Worm (Caenorhabditis elegans): ENCODE results near the gene Y53F4B.25.
"Not testable (repeated sequence)": the region's sequence is repeated elsewhere in the genome, so short reads cannot be mapped to it uniquely, and the experiment has no call there.

The Y53F4B.25 gene

ce11 chrII:15165681-15166235, 29.8 kb downstream of the Y53F4B.25 start, which contains the start of gene gst-27 (continued):
- TF ChIP-seq K02D7.2 (tag; optimal IDR thresholded peaks at IDR 0.05) = peak; percentile 69
- peak; percentile 81 for TF ChIP-seq pat-9 (tag; optimal IDR thresholded peaks at IDR 0.05)
- TF ChIP-seq pha-2 (tag; optimal IDR thresholded peaks at IDR 0.05) = peak; percentile 54
- TF ChIP-seq fax-1 (tag; optimal IDR thresholded peaks at IDR 0.05) = peak; percentile 77
- no peak for TF ChIP-seq ceh-9 (tag; optimal IDR thresholded peaks at IDR 0.05)
- peak; percentile 48 for TF ChIP-seq ceh-30 (tag; optimal IDR thresholded peaks at IDR 0.05)
- peak; percentile 59 for TF ChIP-seq ceh-14 (tag; optimal IDR thresholded peaks at IDR 0.05)
- TF ChIP-seq odd-2 (tag; optimal IDR thresholded peaks at IDR 0.05) = peak; percentile 50
- TF ChIP-seq K09A11.1 (tag; optimal IDR thresholded peaks at IDR 0.05; ENCODE audit: insufficient read depth) = peak; percentile 61
- peak; percentile 86 for TF ChIP-seq ceh-19 (GFP tag; optimal IDR thresholded peaks at IDR 0.05)
- peak; percentile 76 for TF ChIP-seq gmeb-2 (tag; optimal IDR thresholded peaks at IDR 0.05)
- TF ChIP-seq ref-2 (tag; optimal IDR thresholded peaks at IDR 0.05) = peak; percentile 81
- peak; percentile 82 for TF ChIP-seq rnt-1 (tag; optimal IDR thresholded peaks at IDR 0.05)
- peak; percentile 55 for TF ChIP-seq ceh-24 (tag; optimal IDR thresholded peaks at IDR 0.05)
- TF ChIP-seq fkh-6 (tag; optimal IDR thresholded peaks at IDR 0.05) = peak; percentile 79
- TF ChIP-seq tbx-7 (tag; optimal IDR thresholded peaks at IDR 0.05) = peak; percentile 49
- no peak for TF ChIP-seq pax-1 (tag; optimal IDR thresholded peaks at IDR 0.05)

- TF ChIP-seq hlh-8 (tag; optimal IDR thresholded peaks at IDR 0.05) = no peak
- TF ChIP-seq C08G9.2 (tag; optimal IDR thresholded peaks at IDR 0.05) = no peak
- TF ChIP-seq ttx-3 (tag; optimal IDR thresholded peaks at IDR 0.05) = no peak
- no peak for TF ChIP-seq sdc-2 (tag; optimal IDR thresholded peaks at IDR 0.05)
- no peak for TF ChIP-seq fkh-10 (GFP tag; optimal IDR thresholded peaks at IDR 0.05)
- TF ChIP-seq elt-4 (tag; optimal IDR thresholded peaks at IDR 0.05) = no peak
- no peak for TF ChIP-seq T23F11.4 (GFP tag; optimal IDR thresholded peaks at IDR 0.05)
- no peak for TF ChIP-seq ceh-31 (tag; optimal IDR thresholded peaks at IDR 0.05)
- TF ChIP-seq tbx-7 (tag; optimal IDR thresholded peaks at IDR 0.05) = no peak
- TF ChIP-seq pax-1 (tag; optimal IDR thresholded peaks at IDR 0.05) = no peak
- TF ChIP-seq madf-2 (tag; optimal IDR thresholded peaks at IDR 0.05) = no peak
- no peak for TF ChIP-seq zip-5 (tag; optimal IDR thresholded peaks at IDR 0.05)
- no peak for TF ChIP-seq fkh-6 (tag; optimal IDR thresholded peaks at IDR 0.05)
- no peak for TF ChIP-seq ztf-16 (tag; optimal IDR thresholded peaks at IDR 0.05)
- no peak for TF ChIP-seq ref-2 (tag; optimal IDR thresholded peaks at IDR 0.05)
- TF ChIP-seq nhr-232 (tag; optimal IDR thresholded peaks at IDR 0.05) = no peak
- TF ChIP-seq hlh-6 (tag; optimal IDR thresholded peaks at IDR 0.05) = no peak
- no peak for TF ChIP-seq pat-9 (tag; optimal IDR thresholded peaks at IDR 0.05)
- no peak for TF ChIP-seq sox-4 (tag; optimal IDR thresholded peaks at IDR 0.05)
Observed at ce11 chrII:15167340-15167739, 31.4 kb downstream of the Y53F4B.25 start, which contains the start of gene gst-28. Gene gst-28 (minus strand): TSS chrII:15167577.

- TF ChIP-seq T23F11.4 (GFP tag; optimal IDR thresholded peaks at IDR 0.05) = no peak
- no peak for TF ChIP-seq sdc-2 (tag; optimal IDR thresholded peaks at IDR 0.05)
- TF ChIP-seq fkh-6 (tag; optimal IDR thresholded peaks at IDR 0.05) = no peak
- no peak for TF ChIP-seq elt-2 (tag; optimal IDR thresholded peaks at IDR 0.05)
Observed at ce11 chrII:15169811-15170282, 33.9 kb downstream of the Y53F4B.25 start, which contains the start of gene gst-29. Gene gst-29 (minus strand): TSS chrII:15169861.

DNA sequence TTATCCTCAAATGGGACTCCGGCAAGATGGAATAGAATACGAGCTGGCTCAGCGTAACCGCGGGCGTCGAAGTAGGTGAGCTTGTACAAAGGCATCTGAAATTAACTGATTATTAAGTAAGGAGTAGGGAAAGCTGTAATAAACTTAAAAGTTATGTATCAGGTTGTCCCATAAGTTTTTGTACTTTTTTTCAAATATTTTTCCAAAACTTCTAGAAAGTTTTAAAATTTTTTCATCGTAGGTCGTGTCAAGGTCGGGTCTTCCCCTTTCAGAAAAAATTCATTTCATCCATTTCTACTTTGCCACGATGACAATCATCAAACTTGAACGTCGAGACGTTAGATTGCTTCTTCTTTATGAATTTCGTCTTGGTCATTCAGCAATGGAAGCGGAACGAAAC, 35.8 kb downstream of the Y53F4B.25 start, which contains the start of gene gst-39:
TSS of gene gst-39 (minus strand) at position 101 of the 400 bp plus-strand sequence.
- not testable (repeated sequence) for TF ChIP-seq fkh-6, rnt-1, ceh-14 (tag; optimal IDR thresholded peaks at IDR 0.05)

DNA sequence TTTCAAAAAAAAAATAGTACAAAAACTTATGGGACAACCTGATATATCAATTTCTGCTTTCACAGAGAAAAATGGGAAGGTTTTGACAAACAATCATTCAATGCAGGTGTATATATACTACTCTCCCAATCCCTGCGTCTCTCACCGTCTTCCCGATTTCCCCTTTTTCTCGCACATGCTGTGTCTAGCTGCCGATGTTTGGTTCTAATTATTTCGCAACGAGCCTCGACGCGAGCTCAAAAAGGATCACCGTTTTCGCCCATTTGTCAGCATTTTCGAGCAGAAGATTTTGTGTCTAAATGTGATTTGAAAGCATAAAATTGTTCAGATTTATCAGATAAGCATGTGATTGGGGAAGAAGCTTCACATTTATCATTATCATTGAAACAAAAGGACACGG, 37.2 kb downstream of the Y53F4B.25 start:
- TF ChIP-seq lin-11 (tag; optimal IDR thresholded peaks at IDR 0.05) (no peak), unc-86 (tag; optimal IDR thresholded peaks at IDR 0.05) (no peak), tbx-2 (tag; optimal IDR thresholded peaks at IDR 0.05) (no peak), ztf-16 (tag; optimal IDR thresholded peaks at IDR 0.05) (no peak), pha-2 (tag; optimal IDR thresholded peaks at IDR 0.05) (no peak), nfya-1 (tag; optimal IDR thresholded peaks at IDR 0.05) (no peak), dve-1 (tag; optimal IDR thresholded peaks at IDR 0.05) (no peak)
